Worm (Caenorhabditis elegans) whole organism, L3 larva: ENCODE measurements around the gene F30B5.11.

ENCODE experiments used
- ama-1 ChIP-seq: fragments of 150-350 bp; optimal IDR thresholded peaks from 2 replicates; lab custom pipeline; 2018
- egl-27 ChIP-seq: sonication (generic microtip); optimal IDR thresholded peaks from 4 replicates; lab custom pipeline; 2017; ENCODE audit warnings: missing biosample characterization, missing genetic modification reagents, missing genetic modification characterization
- fkh-10 ChIP-seq: sonication (generic microtip); optimal IDR thresholded peaks from 2 replicates; lab custom pipeline; 2017; ENCODE audit warnings: missing biosample characterization, missing genetic modification reagents, missing genetic modification characterization
- pqm-1 ChIP-seq: fragments of 150-350 bp; optimal IDR thresholded peaks from 2 replicates; lab custom pipeline; 2017; ENCODE audit warnings: missing biosample characterization, missing genetic modification characterization, inconsistent platforms
- skn-1 ChIP-seq: fragments of 150-350 bp; optimal IDR thresholded peaks from 2 replicates; lab custom pipeline; 2014; ENCODE audit warnings: missing biosample characterization, missing genetic modification characterization
- zag-1 ChIP-seq: fragments of 150-350 bp; optimal IDR thresholded peaks from 2 replicates; lab custom pipeline; 2014; ENCODE audit warnings: missing biosample characterization, missing genetic modification characterization

DNA sequence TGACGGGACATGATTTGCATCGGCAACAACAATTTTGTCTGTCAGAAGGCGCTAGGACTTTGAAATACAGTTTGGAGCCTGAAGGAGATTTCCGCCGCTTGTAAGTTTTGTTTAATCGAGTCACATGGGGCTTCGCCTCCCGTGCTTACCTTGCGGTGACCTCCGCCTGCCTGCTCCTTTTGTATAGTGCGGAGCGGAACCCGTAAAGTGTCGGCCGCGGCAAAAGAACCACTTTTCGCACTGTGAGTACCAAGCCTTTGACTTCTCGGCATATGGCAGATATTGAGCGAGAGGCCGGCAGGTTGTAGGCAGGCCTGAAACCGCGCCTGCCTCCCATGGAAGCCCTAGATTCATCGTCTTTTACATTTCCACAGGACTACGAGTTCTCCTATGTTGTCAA lies 46.1 kb upstream of the F30B5.11 start:
- TF ChIP-seq ama-1 (no peak), egl-27 (tag; lab: Kevin White, UChicago) (no peak), zag-1 (tag; lab: Kevin White, UChicago) (no peak), skn-1 (tag; lab: Kevin White, UChicago) (no peak), fkh-10 (GFP tag; lab: Kevin White, UChicago) (no peak), pqm-1 (tag; lab: Kevin White, UChicago) (no peak)
